Worm (Caenorhabditis elegans): ENCODE results near the gene Y82E9BL.19.

- TF ChIP-seq ceh-13 (GFP tag; optimal IDR thresholded peaks at IDR 0.05) (no peak), scrt-1 (GFP tag; IDR thresholded peaks at IDR 0.05) (no peak), hmg-4 (GFP tag; optimal IDR thresholded peaks at IDR 0.05) (no peak), ama-1 (optimal IDR thresholded peaks at IDR 0.05) (no peak), tra-4 (tag; optimal IDR thresholded peaks at IDR 0.05) (no peak)
Observed at ce11 chrIII:1372563-1372962, 40.7 kb downstream of the Y82E9BL.19 start.
